Fruit fly (Drosophila melanogaster) whole organism, larva: ENCODE results near the gene CG32459.

Source experiments
- noc ChIP-seq: fragments of 200-800 bp; sonication (Bioruptor generic); optimal IDR thresholded peaks from 3 replicates; lab custom pipeline; 2019; ENCODE audit warnings: missing biosample characterization, mild to moderate bottlenecking, missing genetic modification characterization, moderate library complexity

Gene CG32459

dm6 chr3L:22837651-22838614 lies 17.9 kb downstream of the CG32459 start:
- TF ChIP-seq noc (tag; lab: Kevin White, UChicago), result peak; percentile 74

- TF ChIP-seq noc (tag; lab: Kevin White, UChicago), result no peak
Observed at dm6 chr3L:22836768-22837167, 19.1 kb downstream of the CG32459 start, which contains the start of the genes CG11226 and CG45428. TSS of gene CG11226 (plus strand) at chr3L:22837068. TSS of gene CG45428 (minus strand) at chr3L:22837070.

- TF ChIP-seq noc (tag; lab: Kevin White, UChicago), result peak; percentile 56
Observed at dm6 chr3L:22835144-22835964, 20.5 kb downstream of the CG32459 start, which contains the start of gene jim. TSS of gene jim (minus strand) at chr3L:22835194.

- TF ChIP-seq noc (tag; lab: Kevin White, UChicago), result no peak
Observed at dm6 chr3L:22830132-22830697, 25.6 kb downstream of the CG32459 start.

- TF ChIP-seq noc (tag; lab: Kevin White, UChicago), result no peak
Observed at dm6 chr3L:22826236-22826635, 29.6 kb downstream of the CG32459 start.

dm6 chr3L:22824668-22825192 lies 31.1 kb downstream of the CG32459 start:
- TF ChIP-seq noc (tag; lab: Kevin White, UChicago), result peak; percentile 49

- no peak for TF ChIP-seq noc (tag; lab: Kevin White, UChicago)
Observed at dm6 chr3L:22823230-22823629, 32.6 kb downstream of the CG32459 start.

- TF ChIP-seq noc (tag; lab: Kevin White, UChicago), result peak; percentile 73
Observed at dm6 chr3L:22822544-22823175, 33.2 kb downstream of the CG32459 start.

- TF ChIP-seq noc (tag; lab: Kevin White, UChicago), result no peak
Observed at dm6 chr3L:22821377-22821776, 34.5 kb downstream of the CG32459 start.

dm6 chr3L:22820190-22820589 lies 35.7 kb downstream of the CG32459 start:
- TF ChIP-seq noc (tag; lab: Kevin White, UChicago), result no peak
